Fruit fly (Drosophila melanogaster) whole organism: Measurements from ENCODE around the gene mRpS23.

ENCODE experiments used
- CG8478 ChIP-seq: fragments of >200 bp; optimal IDR thresholded peaks from 2 replicates; lab custom pipeline; 2018; ENCODE audit warnings: inconsistent platforms
- pan ChIP-seq: fragments of >200 bp; optimal IDR thresholded peaks from 2 replicates; lab custom pipeline; 2017
- usp ChIP-seq: fragments of >200 bp; optimal IDR thresholded peaks from 2 replicates; lab custom pipeline; 2017; ENCODE audit warnings: missing biosample characterization, missing genetic modification characterization, mixed read lengths

dm6 chr2L:13878801-13879200 is 43.9 kb upstream of the mRpS23 start:
- TF ChIP-seq usp (no peak), pan (no peak), CG8478 (lab: Kevin White, UChicago) (no peak)
